ENCODE assay signal across 4 worm cellular contexts in genomic region chrII:10566458-10566857, ce11.
TF ChIP-seq lines count a peak whose summit lies in the region.

No protein-coding gene starts in this region.

TF ChIP-seq in whole organism, L1 larva, 84 proteins besides CTCF, POLR2A, EP300 and RAD21:
- TF ChIP-seq hpl-2 (GFP tag; optimal IDR thresholded peaks at IDR 0.05; lab: Kevin White, UChicago) = no peak
- peak; percentile 30 for TF ChIP-seq lin-14 (GFP tag; optimal IDR thresholded peaks at IDR 0.05; lab: Kevin White, UChicago)

TF ChIP-seq in whole organism, L3 larva, 47 proteins besides CTCF, POLR2A, EP300 and RAD21:
- no peak for TF ChIP-seq egl-27 (tag; optimal IDR thresholded peaks at IDR 0.05; lab: Kevin White, UChicago)
- no peak for TF ChIP-seq skn-1 (tag; optimal IDR thresholded peaks at IDR 0.05; lab: Kevin White, UChicago)
- TF ChIP-seq mdl-1 (tag; optimal IDR thresholded peaks at IDR 0.05; lab: Kevin White, UChicago) = no peak
- TF ChIP-seq fkh-10 (GFP tag; optimal IDR thresholded peaks at IDR 0.05; lab: Kevin White, UChicago) = peak; percentile 9

TF ChIP-seq in whole organism, L4 larva, 104 proteins besides CTCF, POLR2A, EP300 and RAD21:
- TF ChIP-seq aha-1 (tag; lab: Kevin White, UChicago) (peak; percentile 77), F49E8.2 (tag; optimal IDR thresholded peaks at IDR 0.05; lab: Kevin White, UChicago; ENCODE audit: borderline replicate concordance) (no peak), attf-4 (tag; optimal IDR thresholded peaks at IDR 0.05; lab: Kevin White, UChicago) (no peak), nhr-77 (tag; optimal IDR thresholded peaks at IDR 0.05; lab: Kevin White, UChicago) (no peak), set-16 (GFP tag; IDR thresholded peaks at IDR 0.05; lab: Robert Waterston, UW) (peak; percentile 53; the same call in 1 of the 2 replicates), nhr-76 (tag; optimal IDR thresholded peaks at IDR 0.05; lab: Kevin White, UChicago) (no peak), F26F4.8 (GFP tag; conservative IDR thresholded peaks at IDR 0.05; lab: Robert Waterston, UW) (no peak), lin-38 (GFP tag; IDR thresholded peaks at IDR 0.05; lab: Robert Waterston, UW) (no peak), lin-15B (tag; optimal IDR thresholded peaks at IDR 0.05; lab: Kevin White, UChicago) (no peak), daf-12 (tag; optimal IDR thresholded peaks at IDR 0.05; lab: Kevin White, UChicago) (no peak)

TF ChIP-seq in whole organism, young adult, 124 proteins besides CTCF, POLR2A, EP300 and RAD21:
- TF ChIP-seq aptf-3 (GFP tag; IDR thresholded peaks at IDR 0.05; lab: Robert Waterston, UW) (no peak), sea-2 (GFP tag; IDR thresholded peaks at IDR 0.05; lab: Robert Waterston, UW) (no peak), lin-40 (tag; optimal IDR thresholded peaks at IDR 0.05; lab: Kevin White, UChicago) (no peak), Y53G8AR.9 (GFP tag; conservative IDR thresholded peaks at IDR 0.05; lab: Robert Waterston, UW) (no peak), zfh-2 (GFP tag; conservative IDR thresholded peaks at IDR 0.05; lab: Robert Waterston, UW) (peak; percentile 59)
TF ChIP-seq in whole organism, young adult: peak in this region for 1.
